Fruit fly (Drosophila melanogaster): ENCODE results near the gene CG6707.

Gene CG6707

dm6 chr3L:9899046-9899659, 778 bp upstream of the CG6707 start, which contains the start of gene nudE (continued):
- TF ChIP-seq ac (GFP tag; optimal IDR thresholded peaks at IDR 0.05), result no peak
- no peak for TF ChIP-seq CG17328 (GFP tag; IDR thresholded peaks at IDR 0.05)
- TF ChIP-seq HLH3B (GFP tag; IDR thresholded peaks at IDR 0.05), result no peak
- no peak for TF ChIP-seq Bdp1 (GFP tag; optimal IDR thresholded peaks at IDR 0.05)
- no peak for TF ChIP-seq CkIIα-i1 (GFP tag; IDR thresholded peaks at IDR 0.05)
- TF ChIP-seq Pdp1 (GFP tag; optimal IDR thresholded peaks at IDR 0.05), result peak in 1 of 2 experiments; percentile 18
- 0 out of 2 replicates have a peak, but pooled peaks have one; percentile 11 for TF ChIP-seq Rx (GFP tag; IDR thresholded peaks at IDR 0.05)
- TF ChIP-seq Taf1 (GFP tag; IDR thresholded peaks at IDR 0.05), result no peak
- TF ChIP-seq Blimp-1 (GFP tag; optimal IDR thresholded peaks at IDR 0.05), result no peak
- TF ChIP-seq danr (GFP tag; IDR thresholded peaks at IDR 0.05), result no peak
- TF ChIP-seq Max (GFP tag; optimal IDR thresholded peaks at IDR 0.05), result peak; percentile 54
- peak; percentile 28 for TF ChIP-seq trem (tag; optimal IDR thresholded peaks at IDR 0.05)
- TF ChIP-seq odd (GFP tag; optimal IDR thresholded peaks at IDR 0.05), result peak; percentile 4
- TF ChIP-seq dati (GFP tag; IDR thresholded peaks at IDR 0.05), result no peak
- TF ChIP-seq Sox102F (GFP tag; optimal IDR thresholded peaks at IDR 0.05), result no peak
- peak; percentile 98 for TF ChIP-seq CG7928 (GFP tag; optimal IDR thresholded peaks at IDR 0.05)
- no peak for TF ChIP-seq CG12104 (GFP tag; optimal IDR thresholded peaks at IDR 0.05)
- no peak for TF ChIP-seq CG7271 (tag; optimal IDR thresholded peaks at IDR 0.05)
- peak; percentile 77 for TF ChIP-seq nerfin-1 (tag; optimal IDR thresholded peaks at IDR 0.05)
- no peak for TF ChIP-seq CG11723 (GFP tag; optimal IDR thresholded peaks at IDR 0.05)
- no peak for TF ChIP-seq CG15073 (GFP tag; optimal IDR thresholded peaks at IDR 0.05)
- peak; percentile 16 for TF ChIP-seq Dip3 (GFP tag; optimal IDR thresholded peaks at IDR 0.05)
- TF ChIP-seq Dek (tag; optimal IDR thresholded peaks at IDR 0.05), result peak; percentile 8
- TF ChIP-seq hbn (GFP tag; IDR thresholded peaks at IDR 0.05; ENCODE audit: partially characterized antibody), result no peak
- TF ChIP-seq maf-S (GFP tag; optimal IDR thresholded peaks at IDR 0.05), result peak; percentile 46
- TF ChIP-seq corto (GFP tag; optimal IDR thresholded peaks at IDR 0.05), result no peak
- TF ChIP-seq tx (GFP tag; optimal IDR thresholded peaks at IDR 0.05), result no peak
- no peak for TF ChIP-seq CG10565 (GFP tag; optimal IDR thresholded peaks at IDR 0.05)
- TF ChIP-seq NC2α (GFP tag; optimal IDR thresholded peaks at IDR 0.05), result no peak
- TF ChIP-seq CG12299 (tag; optimal IDR thresholded peaks at IDR 0.05), result peak; percentile 46
- no peak for TF ChIP-seq CG17829 (tag; optimal IDR thresholded peaks at IDR 0.05)
- no peak for TF ChIP-seq sima (GFP tag; optimal IDR thresholded peaks at IDR 0.05)
- TF ChIP-seq CG9609 (GFP tag; optimal IDR thresholded peaks at IDR 0.05), result no peak
- TF ChIP-seq rib (GFP tag; IDR thresholded peaks at IDR 0.05), result no peak
- peak; percentile 25 for TF ChIP-seq grau (tag; optimal IDR thresholded peaks at IDR 0.05)
- no peak for TF ChIP-seq CG6791 (GFP tag; IDR thresholded peaks at IDR 0.05; ENCODE audit: partially characterized antibody)
- no peak for TF ChIP-seq CG17568 (GFP tag; optimal IDR thresholded peaks at IDR 0.05)
- no peak for TF ChIP-seq CG9797 (GFP tag; optimal IDR thresholded peaks at IDR 0.05)
- TF ChIP-seq Eip74EF (GFP tag; optimal IDR thresholded peaks at IDR 0.05), result no peak
- peak; percentile 60 for TF ChIP-seq CG2120 (GFP tag; optimal IDR thresholded peaks at IDR 0.05)
- TF ChIP-seq dan (GFP tag; IDR thresholded peaks at IDR 0.05), result no peak
- TF ChIP-seq CHES-1-like (GFP tag; optimal IDR thresholded peaks at IDR 0.05), result peak; percentile 32
- TF ChIP-seq nmo (GFP tag; optimal IDR thresholded peaks at IDR 0.05), result peak; percentile 32
- no peak for TF ChIP-seq CG6854 (GFP tag; optimal IDR thresholded peaks at IDR 0.05)
- peak; percentile 10 for TF ChIP-seq HmgZ (tag; optimal IDR thresholded peaks at IDR 0.05)
- TF ChIP-seq CG11696 (GFP tag; IDR thresholded peaks at IDR 0.05), result no peak
- TF ChIP-seq ewg (GFP tag; optimal IDR thresholded peaks at IDR 0.05), result no peak
- TF ChIP-seq CG31388 (GFP tag; optimal IDR thresholded peaks at IDR 0.05), result no peak
- peak; percentile 61 for TF ChIP-seq stwl (tag; optimal IDR thresholded peaks at IDR 0.05)
- TF ChIP-seq CG3065 (GFP tag; optimal IDR thresholded peaks at IDR 0.05), result no peak

Data from whole organism, embryonic.